Worm (Caenorhabditis elegans) whole organism, L3 larva: Measurements from ENCODE around the gene srw-138.

ENCODE experiments used
- aly-2 ChIP-seq: fragments of 150-350 bp; optimal IDR thresholded peaks from 2 replicates; lab custom pipeline; 2014; ENCODE audit warnings: missing biosample characterization, missing genetic modification characterization
- ceh-82 ChIP-seq: fragments of 150-350 bp; optimal IDR thresholded peaks from 2 replicates; lab custom pipeline; 2014; ENCODE audit warnings: missing biosample characterization, missing genetic modification characterization
- egl-5 ChIP-seq: fragments of 150-350 bp; optimal IDR thresholded peaks from 2 replicates; lab custom pipeline; 2017; ENCODE audit warnings: missing biosample characterization, missing genetic modification reagents, missing genetic modification characterization, inconsistent platforms
- elt-2 ChIP-seq: sonication (generic microtip); optimal IDR thresholded peaks from 2 replicates; lab custom pipeline; 2016; ENCODE audit warnings: missing genetic modification reagents, mild to moderate bottlenecking, missing genetic modification characterization, missing compliant biosample characterization
- elt-3 ChIP-seq, 3 experiments: fragments of 150-350 bp in 1 of 3; sonication (generic microtip) in 2 of 3; optimal IDR thresholded peaks; 2 replicates in 2 of 3; 4 replicates in 1 of 3; lab custom pipeline; 2014 to 2017; ENCODE audit warnings: missing biosample characterization in 3 of 3, missing genetic modification characterization in 3 of 3
- eor-1 ChIP-seq, 2 experiments: fragments of 150-350 bp; optimal IDR thresholded peaks; 2 replicates each; lab custom pipeline; 2014 to 2018; ENCODE audit warnings: missing biosample characterization in 2 of 2, missing genetic modification characterization in 2 of 2
- fkh-2 ChIP-seq: fragments of 150-350 bp; optimal IDR thresholded peaks from 2 replicates; lab custom pipeline; 2014; ENCODE audit warnings: missing biosample characterization, missing genetic modification reagents, missing genetic modification characterization
- fos-1 ChIP-seq: fragments of 150-350 bp; optimal IDR thresholded peaks from 2 replicates; lab custom pipeline; 2014; ENCODE audit warnings: missing biosample characterization, missing genetic modification characterization
- hmg-11 ChIP-seq: sonication (generic microtip); optimal IDR thresholded peaks from 2 replicates; lab custom pipeline; 2016; ENCODE audit warnings: missing genetic modification characterization, missing compliant biosample characterization
- lin-39 ChIP-seq: fragments of 150-350 bp; optimal IDR thresholded peaks from 2 replicates; lab custom pipeline; 2018; ENCODE audit warnings: missing biosample characterization, missing genetic modification reagents, missing genetic modification characterization
- lsy-12 ChIP-seq: sonication (generic microtip); optimal IDR thresholded peaks from 2 replicates; lab custom pipeline; 2016; ENCODE audit warnings: mild to moderate bottlenecking, missing genetic modification characterization, missing compliant biosample characterization
- mml-1 ChIP-seq: fragments of 150-350 bp; sonication (generic microtip); optimal IDR thresholded peaks from 3 replicates; lab custom pipeline; 2014; ENCODE audit warnings: missing biosample characterization, missing genetic modification characterization
- nfya-1 ChIP-seq: sonication (generic microtip); optimal IDR thresholded peaks from 2 replicates; lab custom pipeline; 2017; ENCODE audit warnings: missing genetic modification characterization, mild to moderate bottlenecking, missing compliant biosample characterization, antibody characterized with exemption, moderate library complexity; ENCODE audit not compliant: insufficient read depth
- nhr-11 ChIP-seq: fragments of 150-350 bp; optimal IDR thresholded peaks from 2 replicates; lab custom pipeline; 2014; ENCODE audit warnings: missing biosample characterization, missing genetic modification characterization
- nhr-23 ChIP-seq: fragments of 150-350 bp; optimal IDR thresholded peaks from 2 replicates; lab custom pipeline; 2014; ENCODE audit warnings: missing biosample characterization, missing genetic modification reagents, missing genetic modification characterization
- nhr-237 ChIP-seq: fragments of 150-350 bp; optimal IDR thresholded peaks from 2 replicates; lab custom pipeline; 2014; ENCODE audit warnings: missing biosample characterization, missing genetic modification characterization
- nhr-25 ChIP-seq: sonication (generic microtip); optimal IDR thresholded peaks from 2 replicates; lab custom pipeline; 2017; ENCODE audit warnings: missing biosample characterization, missing genetic modification characterization
- nhr-28 ChIP-seq: fragments of 150-350 bp; optimal IDR thresholded peaks from 2 replicates; lab custom pipeline; 2014; ENCODE audit warnings: missing biosample characterization, missing genetic modification characterization
- nhr-77 ChIP-seq: fragments of 150-350 bp; optimal IDR thresholded peaks from 2 replicates; lab custom pipeline; 2014; ENCODE audit warnings: missing biosample characterization, missing genetic modification characterization
- pha-4 ChIP-seq: fragments of 150-350 bp; optimal IDR thresholded peaks from 2 replicates; lab custom pipeline; 2014; ENCODE audit warnings: missing biosample characterization, missing genetic modification reagents, missing genetic modification characterization
- pqm-1 ChIP-seq: fragments of 150-350 bp; optimal IDR thresholded peaks from 2 replicates; lab custom pipeline; 2017; ENCODE audit warnings: missing biosample characterization, missing genetic modification characterization, inconsistent platforms
- sea-2 ChIP-seq: fragments of 150-350 bp; sonication (generic microtip); optimal IDR thresholded peaks from 4 replicates; lab custom pipeline; 2014; ENCODE audit warnings: missing biosample characterization, missing genetic modification reagents, missing genetic modification characterization
- tbx-2 ChIP-seq: sonication (generic microtip); optimal IDR thresholded peaks from 2 replicates; lab custom pipeline; 2016; ENCODE audit warnings: mild to moderate bottlenecking, missing genetic modification characterization, missing compliant biosample characterization
- unc-39 ChIP-seq: sonication (generic microtip); optimal IDR thresholded peaks from 4 replicates; lab custom pipeline; 2017; ENCODE audit warnings: missing biosample characterization, missing genetic modification characterization
- zag-1 ChIP-seq: fragments of 150-350 bp; optimal IDR thresholded peaks from 2 replicates; lab custom pipeline; 2014; ENCODE audit warnings: missing biosample characterization, missing genetic modification characterization
- ztf-11 ChIP-seq: fragments of 150-350 bp; optimal IDR thresholded peaks from 2 replicates; lab custom pipeline; 2014; ENCODE audit warnings: missing biosample characterization, missing genetic modification characterization

The srw-138 gene

DNA sequence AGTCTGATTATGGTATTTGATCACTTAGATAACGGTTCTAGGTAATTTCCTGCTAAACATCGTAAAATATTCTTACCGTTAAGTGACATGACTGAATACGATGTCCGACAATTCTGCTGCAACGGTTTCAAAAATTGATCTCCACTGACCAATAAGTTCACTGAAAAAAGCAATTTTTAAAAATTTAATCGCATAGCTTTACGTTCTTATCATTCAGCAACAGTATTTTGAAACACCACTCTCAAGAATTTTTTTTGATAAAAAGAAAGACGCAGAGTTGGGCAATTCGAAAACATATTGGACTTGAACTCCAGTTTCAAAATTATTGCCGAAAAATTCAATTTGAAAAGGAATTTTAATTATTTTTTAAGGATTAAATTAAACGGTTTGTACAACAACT is 35.3 kb downstream of the srw-138 start, which contains the start of gene C31B8.12:
Gene C31B8.12, minus strand, starts transcription at position 101 of the 400 bp plus-strand sequence.
- no peak for TF ChIP-seq nhr-237 (tag; lab: Kevin White, UChicago)
- TF ChIP-seq ceh-82 (tag; lab: Kevin White, UChicago), result no peak
- no peak for TF ChIP-seq pha-4 (tag; lab: Kevin White, UChicago)
- no peak for TF ChIP-seq egl-5 (tag; lab: Kevin White, UChicago)
- TF ChIP-seq nfya-1 (tag; lab: Kevin White, UChicago), result no peak
- TF ChIP-seq lin-39 (tag; lab: Kevin White, UChicago), result no peak
- TF ChIP-seq ztf-11 (tag; lab: Kevin White, UChicago), result no peak
- TF ChIP-seq unc-39, result no peak
- no peak for TF ChIP-seq sea-2 (GFP tag; lab: Kevin White, UChicago)
- no peak for TF ChIP-seq aly-2 (tag; lab: Kevin White, UChicago)
- TF ChIP-seq hmg-11 (tag; lab: Kevin White, UChicago), result no peak
- no peak for TF ChIP-seq nhr-28 (tag; lab: Kevin White, UChicago)
- TF ChIP-seq zag-1 (tag; lab: Kevin White, UChicago), result no peak
- TF ChIP-seq, all 47 proteins: peak for 0

- TF ChIP-seq nhr-25 (tag; lab: Kevin White, UChicago), result no peak
Measured at ce11 chrV:2922594-2922993, 40.3 kb downstream of the srw-138 start, which contains the start of gene srh-38. TSS of gene srh-38 (minus strand) at chrV:2922694.

DNA sequence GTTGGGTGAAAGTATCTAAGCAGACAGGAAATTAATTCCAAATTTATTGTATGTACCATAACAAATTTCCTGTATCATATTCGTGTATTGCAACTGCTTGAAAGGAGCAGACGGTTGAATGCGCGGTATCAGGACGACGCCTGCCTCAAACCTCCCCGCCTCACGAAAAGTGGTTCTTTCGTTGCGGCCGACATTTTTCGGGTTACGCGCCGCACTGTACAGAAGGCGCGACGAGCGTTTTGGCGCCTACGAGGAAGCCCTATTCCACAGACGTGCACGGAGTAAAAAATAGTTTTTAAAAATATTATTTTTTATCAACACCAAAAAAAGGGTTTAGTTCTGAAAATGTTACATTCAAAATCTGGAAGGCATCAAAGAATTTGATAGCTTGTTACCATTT is 42.7 kb downstream of the srw-138 start:
- TF ChIP-seq lsy-12 (no peak), nhr-237 (tag; lab: Kevin White, UChicago) (no peak), egl-5 (tag; lab: Kevin White, UChicago) (no peak), elt-3 (tag; optimal IDR thresholded peaks at IDR 0.05; lab: Kevin White, UChicago) (no peak), nhr-11 (no peak), mml-1 (tag; lab: Kevin White, UChicago) (no peak), tbx-2 (tag; lab: Kevin White, UChicago) (no peak), nhr-23 (tag; lab: Kevin White, UChicago) (no peak), nhr-25 (tag; lab: Kevin White, UChicago) (no peak), pha-4 (tag; lab: Kevin White, UChicago) (no peak), fkh-2 (tag; lab: Kevin White, UChicago) (no peak), aly-2 (tag; lab: Kevin White, UChicago) (no peak), fos-1 (tag; lab: Kevin White, UChicago) (no peak), pqm-1 (tag; lab: Kevin White, UChicago) (no peak), ceh-82 (tag; lab: Kevin White, UChicago) (no peak)

DNA sequence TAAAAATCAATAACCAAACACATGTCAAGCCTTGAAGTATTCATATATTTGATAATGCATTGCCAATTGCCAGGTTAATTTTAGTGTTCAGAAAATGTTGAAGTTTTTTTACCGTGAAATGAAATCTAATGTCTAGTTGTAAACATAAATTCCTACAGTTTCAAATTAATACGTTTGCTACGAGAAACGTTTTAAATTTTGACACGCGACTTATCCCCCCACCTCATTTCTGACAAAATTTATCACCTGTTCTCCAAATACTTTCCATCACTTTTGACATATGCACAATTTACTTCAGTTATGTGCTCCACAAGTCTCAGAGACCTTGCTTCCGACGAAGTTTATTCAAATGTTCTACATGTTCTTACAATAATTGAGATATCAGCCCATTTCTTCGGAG is 48.9 kb downstream of the srw-138 start, which contains the start of gene srh-146:
Gene srh-146, plus strand, starts transcription at position 301 of the 400 bp plus-strand sequence.
- no peak for TF ChIP-seq elt-2 (tag; lab: Kevin White, UChicago)

DNA sequence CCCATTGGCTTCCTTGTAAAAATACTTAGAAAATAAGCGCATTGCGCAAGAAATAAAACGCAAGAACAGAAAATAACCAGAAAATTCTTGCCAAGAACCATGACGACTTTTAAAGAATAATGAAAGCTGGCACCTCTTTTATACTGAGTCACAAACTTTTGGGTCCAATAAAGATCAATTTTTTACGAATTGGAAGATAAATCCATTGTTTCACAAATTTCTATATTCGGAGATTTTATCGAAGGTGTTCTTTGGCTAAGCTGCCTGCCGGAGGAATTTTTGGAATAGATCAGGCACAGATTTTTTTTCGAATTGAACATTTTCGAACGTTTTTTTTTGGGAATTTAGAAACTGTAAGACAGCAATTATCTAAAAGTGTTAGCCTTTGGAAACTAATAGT is 50.0 kb downstream of the srw-138 start, which contains the start of gene C31B8.9:
Gene C31B8.9, minus strand, starts transcription at position 101 of the 400 bp plus-strand sequence.
- TF ChIP-seq pqm-1 (tag; lab: Kevin White, UChicago) (no peak), nhr-77 (tag; lab: Kevin White, UChicago) (no peak), ztf-11 (tag; lab: Kevin White, UChicago) (no peak), eor-1 (tag; optimal IDR thresholded peaks at IDR 0.05; lab: Kevin White, UChicago) (no peak), aly-2 (tag; lab: Kevin White, UChicago) (no peak)
